Worm (Caenorhabditis elegans) whole organism, L4 larva: Measurements from ENCODE around the gene sde-2.

Experiments
- R02D3.7 ChIP-seq: fragments of 150-350 bp; sonication (generic microtip); optimal IDR thresholded peaks from 3 replicates; lab custom pipeline; 2014; ENCODE audit warnings: missing biosample characterization, missing genetic modification characterization
- Y105C5A.15 ChIP-seq: fragments of 200-800 bp; sonication (Bioruptor generic); IDR thresholded peaks from 2 replicates; pipeline ENCODE4 v1.3.6; 2022; ENCODE audit warnings: missing genetic modification characterization, missing compliant biosample characterization
- Y48G9A.11 ChIP-seq: fragments of 200-800 bp; sonication (Bioruptor generic); IDR thresholded peaks from 2 replicates; pipeline ENCODE4 v1.3.6; 2022; ENCODE audit warnings: missing genetic modification reagents, missing genetic modification characterization, missing compliant biosample characterization
- Y75B8A.6 ChIP-seq: fragments of 200-800 bp; sonication (Bioruptor generic); IDR thresholded peaks from 2 replicates; pipeline ENCODE4 v1.3.6; 2022; ENCODE audit warnings: missing genetic modification reagents, missing genetic modification characterization, missing compliant biosample characterization
- aha-1 ChIP-seq: fragments of 150-350 bp; peaks from one replicate; lab custom pipeline; 2014; ENCODE audit warnings: missing biosample characterization, missing genetic modification characterization
- ama-1 ChIP-seq: fragments of 150-350 bp; optimal IDR thresholded peaks from 2 replicates; lab custom pipeline; 2014; ENCODE audit warnings: inconsistent platforms, mixed read lengths
- ceh-28 ChIP-seq: fragments of 150-350 bp; optimal IDR thresholded peaks from 2 replicates; lab custom pipeline; 2014; ENCODE audit warnings: missing biosample characterization, missing genetic modification reagents, missing genetic modification characterization
- ctbp-1 ChIP-seq: fragments of 200-800 bp; sonication (Bioruptor generic); IDR thresholded peaks from 2 replicates; pipeline ENCODE4 v1.3.6; 2022; ENCODE audit warnings: missing genetic modification reagents, missing genetic modification characterization, missing compliant biosample characterization
- daf-16 ChIP-seq, 3 experiments: sonication (generic microtip); optimal IDR thresholded peaks; 2 replicates each; lab custom pipeline; 2016 to 2017; ENCODE audit warnings: missing genetic modification characterization in 3 of 3, missing genetic modification reagents in 3 of 3, mild to moderate bottlenecking in 2 of 3, missing compliant biosample characterization in 2 of 3, missing biosample characterization in 1 of 3, moderate library complexity in 1 of 3
- daf-8 ChIP-seq: fragments of 200-800 bp; sonication (Bioruptor generic); IDR thresholded peaks from 2 replicates; pipeline ENCODE4 v1.3.6; 2022; ENCODE audit warnings: missing genetic modification characterization, missing compliant biosample characterization
- dmd-6 ChIP-seq: fragments of 200-800 bp; sonication (Bioruptor generic); IDR thresholded peaks from 2 replicates; pipeline ENCODE4 v1.3.6; 2022; ENCODE audit warnings: missing genetic modification reagents, missing genetic modification characterization, missing compliant biosample characterization
- dmd-9 ChIP-seq: fragments of 200-800 bp; sonication (Bioruptor generic); IDR thresholded peaks from 2 replicates; pipeline ENCODE4 v1.3.6; 2022; ENCODE audit warnings: missing genetic modification reagents, missing genetic modification characterization, missing compliant biosample characterization
- dve-1 ChIP-seq: sonication (generic microtip); optimal IDR thresholded peaks from 2 replicates; lab custom pipeline; 2017; ENCODE audit warnings: antibody characterized with exemption, mild to moderate bottlenecking, missing genetic modification characterization, missing compliant biosample characterization; ENCODE audit not compliant: insufficient read depth
- gei-8 ChIP-seq: fragments of 200-800 bp; sonication (Bioruptor generic); optimal IDR thresholded peaks from 2 replicates; lab custom pipeline; 2018; ENCODE audit warnings: mild to moderate bottlenecking, missing genetic modification characterization, missing compliant biosample characterization
- hlh-11 ChIP-seq: fragments of 200-800 bp; sonication (Bioruptor generic); optimal IDR thresholded peaks from 2 replicates; lab custom pipeline; 2018; ENCODE audit warnings: mild to moderate bottlenecking, missing genetic modification characterization, missing compliant biosample characterization
- hlh-30 ChIP-seq: sonication (generic microtip); optimal IDR thresholded peaks from 2 replicates; lab custom pipeline; 2017; ENCODE audit warnings: antibody characterized with exemption, mild to moderate bottlenecking, missing genetic modification characterization, missing compliant biosample characterization; ENCODE audit not compliant: insufficient read depth
- lin-1 ChIP-seq: fragments of 200-800 bp; sonication (Bioruptor generic); IDR thresholded peaks from 2 replicates; pipeline ENCODE4 v1.3.6; 2022; ENCODE audit warnings: missing genetic modification reagents, missing genetic modification characterization, missing compliant biosample characterization
- lin-13 ChIP-seq: fragments of 150-350 bp; optimal IDR thresholded peaks from 2 replicates; lab custom pipeline; 2014; ENCODE audit warnings: missing biosample characterization, missing genetic modification reagents, missing genetic modification characterization
- lin-38 ChIP-seq: fragments of 200-800 bp; sonication (Bioruptor generic); IDR thresholded peaks from 2 replicates; pipeline ENCODE4 v1.3.6; 2022; ENCODE audit warnings: missing genetic modification reagents, missing genetic modification characterization, missing compliant biosample characterization
- lsy-2 ChIP-seq, 2 experiments: fragments of 150-350 bp in 1 of 2; sonication (generic microtip) in 1 of 2; optimal IDR thresholded peaks; 2 replicates each; lab custom pipeline; 2014 to 2017; ENCODE audit warnings: missing biosample characterization in 2 of 2, missing genetic modification characterization in 2 of 2
- mep-1 ChIP-seq: fragments of 150-350 bp; sonication (generic microtip); optimal IDR thresholded peaks from 3 replicates; lab custom pipeline; 2014; ENCODE audit warnings: missing biosample characterization, missing genetic modification characterization
- mes-2 ChIP-seq: sonication (generic microtip); optimal IDR thresholded peaks from 2 replicates; lab custom pipeline; 2016; ENCODE audit warnings: missing genotype, mild to moderate bottlenecking, missing genetic modification characterization, missing compliant biosample characterization; ENCODE audit not compliant: poor library complexity, severe bottlenecking
- mxl-3 ChIP-seq: fragments of 200-800 bp; sonication (Bioruptor generic); optimal IDR thresholded peaks from 2 replicates; lab custom pipeline; 2018; ENCODE audit warnings: mild to moderate bottlenecking, missing genetic modification characterization, missing compliant biosample characterization
- nhr-11 ChIP-seq: fragments of 150-350 bp; optimal IDR thresholded peaks from 2 replicates; lab custom pipeline; 2014; ENCODE audit warnings: missing biosample characterization, missing genetic modification characterization
- nhr-237 ChIP-seq: sonication (generic microtip); optimal IDR thresholded peaks from 2 replicates; lab custom pipeline; 2017; ENCODE audit warnings: missing biosample characterization, missing genetic modification characterization
- nhr-25 ChIP-seq: sonication (generic microtip); optimal IDR thresholded peaks from 2 replicates; lab custom pipeline; 2017; ENCODE audit warnings: missing genetic modification characterization, mild to moderate bottlenecking, missing compliant biosample characterization, antibody characterized with exemption, moderate library complexity, borderline replicate concordance; ENCODE audit not compliant: insufficient read depth
- nhr-28 ChIP-seq: fragments of 150-350 bp; optimal IDR thresholded peaks from 2 replicates; lab custom pipeline; 2014; ENCODE audit warnings: missing biosample characterization, missing genetic modification characterization
- nhr-6 ChIP-seq: fragments of 150-350 bp; optimal IDR thresholded peaks from 2 replicates; lab custom pipeline; 2014; ENCODE audit warnings: missing biosample characterization, missing genetic modification characterization
- nhr-77 ChIP-seq: fragments of 150-350 bp; optimal IDR thresholded peaks from 2 replicates; lab custom pipeline; 2014; ENCODE audit warnings: missing biosample characterization, missing genetic modification characterization
- pha-4 ChIP-seq, 2 experiments: fragments of 150-350 bp in 1 of 2; fragments of 200-800 bp in 1 of 2; sonication (Bioruptor generic) in 1 of 2; IDR thresholded peaks in 1 of 2; optimal IDR thresholded peaks in 1 of 2; 2 replicates each; pipeline versions ENCODE4 v1.3.6 to Lab custom; 2014 to 2022; ENCODE audit warnings: missing genetic modification characterization in 2 of 2, missing genetic modification reagents in 2 of 2, missing biosample characterization in 1 of 2, missing compliant biosample characterization in 1 of 2
- php-3 ChIP-seq: fragments of 200-800 bp; sonication (Bioruptor generic); IDR thresholded peaks from 2 replicates; pipeline ENCODE4 v1.3.6; 2022; ENCODE audit warnings: missing genetic modification reagents, missing genetic modification characterization, missing compliant biosample characterization
- sdz-12 ChIP-seq: fragments of 200-800 bp; sonication (Bioruptor generic); optimal IDR thresholded peaks from 2 replicates; lab custom pipeline; 2018; ENCODE audit warnings: mild to moderate bottlenecking, missing genetic modification characterization, missing compliant biosample characterization
- skn-1 ChIP-seq: fragments of 150-350 bp; optimal IDR thresholded peaks from 2 replicates; lab custom pipeline; 2014; ENCODE audit warnings: missing biosample characterization, missing genetic modification characterization
- tra-1 ChIP-seq: fragments of 200-800 bp; sonication (Bioruptor generic); IDR thresholded peaks from 2 replicates; pipeline ENCODE4 v1.3.6; 2022; ENCODE audit warnings: missing genetic modification reagents, missing genetic modification characterization, missing compliant biosample characterization
- unc-130 ChIP-seq: sonication (generic microtip); optimal IDR thresholded peaks from 2 replicates; lab custom pipeline; 2016; ENCODE audit warnings: missing genetic modification reagents, missing genetic modification characterization, missing compliant biosample characterization
- unc-39 ChIP-seq: sonication (generic microtip); optimal IDR thresholded peaks from 2 replicates; lab custom pipeline; 2017; ENCODE audit warnings: missing biosample characterization, missing genetic modification characterization
- unc-62 ChIP-seq, 3 experiments: fragments of 150-350 bp in 1 of 3; sonication (generic microtip); optimal IDR thresholded peaks in 2 of 3; peaks in 1 of 3; 1 replicate in 1 of 3; 2 replicates in 2 of 3; lab custom pipeline; 2014 to 2017; ENCODE audit warnings: missing biosample characterization in 3 of 3, missing genetic modification characterization in 3 of 3, missing genetic modification reagents in 3 of 3, missing genotype in 1 of 3
- zag-1 ChIP-seq: fragments of 150-350 bp; optimal IDR thresholded peaks from 2 replicates; lab custom pipeline; 2014; ENCODE audit warnings: missing biosample characterization, missing genetic modification characterization
- zfp-2 ChIP-seq: sonication (generic microtip); optimal IDR thresholded peaks from 2 replicates; lab custom pipeline; 2016; ENCODE audit warnings: mild to moderate bottlenecking, missing genetic modification characterization, missing compliant biosample characterization

Gene sde-2

ce11 chrV:13659219-13659618 is 31.8 kb downstream of the sde-2 start (continued):
- TF ChIP-seq ctbp-1 (GFP tag; lab: Robert Waterston, UW) (no peak), Y75B8A.6 (GFP tag; lab: Robert Waterston, UW) (no peak), ceh-28 (tag; lab: Kevin White, UChicago) (no peak), nhr-6 (tag; lab: Kevin White, UChicago) (peak; percentile 54), zfp-2 (tag; lab: Kevin White, UChicago) (no peak), lin-38 (no peak), dmd-9 (GFP tag; lab: Robert Waterston, UW) (no peak), lin-1 (GFP tag; lab: Robert Waterston, UW) (no peak), php-3 (no peak), nhr-77 (peak; percentile 21), lin-13 (no peak), gei-8 (GFP tag; lab: Kevin White, UChicago) (no peak), mxl-3 (GFP tag; lab: Kevin White, UChicago) (peak; percentile 63), Y105C5A.15 (GFP tag; lab: Robert Waterston, UW) (no peak), sdz-12 (GFP tag; lab: Kevin White, UChicago) (no peak), Y48G9A.11 (GFP tag; lab: Robert Waterston, UW) (no peak), nhr-11 (tag; lab: Kevin White, UChicago) (no peak)

ce11 chrV:13660115-13660514 is 32.7 kb downstream of the sde-2 start:
- no peak for TF ChIP-seq R02D3.7
- TF ChIP-seq daf-8 (GFP tag; lab: Robert Waterston, UW): no peak
- peak in 1 of 2 experiments; percentile 35 for TF ChIP-seq lsy-2 (tag; optimal IDR thresholded peaks at IDR 0.05; lab: Kevin White, UChicago)
- no peak for TF ChIP-seq nhr-237 (tag; lab: Kevin White, UChicago)
- TF ChIP-seq Y48G9A.11 (GFP tag; lab: Robert Waterston, UW): no peak
- TF ChIP-seq tra-1 (GFP tag; lab: Robert Waterston, UW): no peak
- TF ChIP-seq unc-130 (GFP tag; lab: Kevin White, UChicago): peak; percentile 24
- TF ChIP-seq zag-1 (tag; lab: Kevin White, UChicago): no peak
- TF ChIP-seq unc-39: no peak
- no peak for TF ChIP-seq nhr-25

- TF ChIP-seq skn-1 (tag; lab: Kevin White, UChicago) (no peak), dve-1 (tag; lab: Kevin White, UChicago) (peak; percentile 52), ceh-28 (tag; lab: Kevin White, UChicago) (peak; percentile 24), nhr-77 (peak; percentile 15), unc-62 (GFP tag; optimal IDR thresholded peaks at IDR 0.05 in 1 of 2; lab: Kevin White, UChicago) (peak in 1 of 2 experiments; percentile 33), unc-62 (tag; optimal IDR thresholded peaks at IDR 0.05; lab: Kevin White, UChicago) (no peak), php-3 (no peak), ama-1 (lab: Kevin White, UChicago) (no peak), mep-1 (tag; lab: Kevin White, UChicago) (peak; percentile 17), mes-2 (tag; lab: Kevin White, UChicago) (peak; percentile 43), dmd-6 (peak; percentile 23; the same call in 1 of the 2 replicates), daf-16 (GFP tag; optimal IDR thresholded peaks at IDR 0.05; lab: Kevin White, UChicago) (peak in 1 of 2 experiments; percentile 0), daf-16 (tag; optimal IDR thresholded peaks at IDR 0.05; lab: Kevin White, UChicago) (peak; percentile 71), hlh-11 (tag; lab: Kevin White, UChicago) (peak; percentile 54), lin-38 (peak; percentile 55), pha-4 (GFP tag; IDR thresholded peaks at IDR 0.05; lab: Robert Waterston, UW) (no peak), pha-4 (tag; optimal IDR thresholded peaks at IDR 0.05; lab: Kevin White, UChicago) (no peak), hlh-30 (tag; lab: Kevin White, UChicago) (peak; percentile 25), aha-1 (tag; lab: Kevin White, UChicago) (peak; percentile 17), nhr-28 (tag; lab: Kevin White, UChicago) (peak; percentile 45)
- TF ChIP-seq, all 104 proteins: peak for 13
These were observed 33.4 kb downstream of the sde-2 start, which contains the start of gene letm-1 for ce11 chrV:13660660-13661325. Gene letm-1 (plus strand): TSS chrV:13661257.
